Fruit fly (Drosophila melanogaster): Measurements from ENCODE around the gene Pdp.

DNA sequence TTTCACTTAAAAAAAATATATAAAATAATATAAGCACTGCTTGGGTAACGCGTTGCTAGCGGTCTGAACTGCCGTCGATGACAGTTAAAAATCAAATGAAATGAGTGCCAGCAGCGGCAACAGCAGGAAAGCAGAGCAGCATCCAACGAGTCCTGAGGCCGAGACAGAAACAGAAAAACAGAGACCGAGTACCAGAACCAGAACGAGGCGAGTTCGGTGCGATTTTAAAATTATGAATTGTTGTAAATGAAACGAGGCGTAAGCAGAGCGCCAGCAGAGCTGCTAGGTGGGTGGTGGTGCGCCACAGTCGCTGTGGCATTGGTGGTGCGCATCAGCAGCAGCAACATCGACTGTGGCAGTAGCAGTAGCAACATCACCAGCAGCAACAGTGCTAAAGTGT lies 16.6 kb downstream of the Pdp start, which contains the start of gene CG15478:
- TF ChIP-seq CG8478 (optimal IDR thresholded peaks at IDR 0.05) (no peak), usp (GFP tag; optimal IDR thresholded peaks at IDR 0.05) (no peak), Dll (optimal IDR thresholded peaks at IDR 0.05) (no peak), psq (optimal IDR thresholded peaks at IDR 0.05) (no peak)
